Worm (Caenorhabditis elegans): ENCODE data around the gene F57F4.2.

DNA sequence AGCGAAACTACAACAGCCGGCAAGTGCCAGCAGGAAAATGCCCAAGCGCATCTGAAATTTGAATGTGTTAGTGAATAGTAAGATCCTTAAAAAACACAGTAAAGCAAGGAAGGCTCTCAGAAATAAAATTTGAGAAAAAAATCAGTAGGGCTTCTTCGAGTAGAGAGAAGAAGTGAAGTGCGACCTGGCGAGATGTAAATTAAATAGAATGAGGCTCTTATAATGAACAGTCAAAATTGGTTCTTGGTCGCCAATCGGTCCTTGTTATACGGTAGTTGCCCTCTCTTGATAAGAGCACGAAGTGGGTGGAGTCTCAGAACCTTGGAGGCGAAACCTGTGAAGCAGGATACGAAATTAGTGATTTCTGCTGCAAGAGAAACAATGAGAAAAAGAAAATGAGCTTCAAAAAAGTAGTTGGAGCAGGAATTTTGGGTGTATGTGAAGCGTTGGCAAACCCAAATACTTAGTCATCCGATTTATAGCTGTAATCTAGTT, 19.2 kb upstream of the F57F4.2 start, which contains the start of gene bcf-1:
- TF ChIP-seq unc-62 (GFP tag; optimal IDR thresholded peaks at IDR 0.05) = no peak
- TF ChIP-seq nhr-11 (tag; optimal IDR thresholded peaks at IDR 0.05) = no peak
- no peak for TF ChIP-seq nhr-77 (tag; optimal IDR thresholded peaks at IDR 0.05)
- no peak for TF ChIP-seq ceh-16 (tag; optimal IDR thresholded peaks at IDR 0.05)
- no peak for TF ChIP-seq egl-27 (tag; optimal IDR thresholded peaks at IDR 0.05)
- TF ChIP-seq ZK546.5 (tag; optimal IDR thresholded peaks at IDR 0.05) = no peak
- TF ChIP-seq daf-12 (tag; optimal IDR thresholded peaks at IDR 0.05) = no peak
- TF ChIP-seq nhr-25 (tag; optimal IDR thresholded peaks at IDR 0.05) = no peak
- TF ChIP-seq nfya-1 (tag; optimal IDR thresholded peaks at IDR 0.05; ENCODE audit: insufficient read depth) = peak; percentile 21
- no peak for TF ChIP-seq zag-1 (tag; optimal IDR thresholded peaks at IDR 0.05)
- no peak for TF ChIP-seq ceh-9 (tag; optimal IDR thresholded peaks at IDR 0.05)
- no peak for TF ChIP-seq aly-2 (tag; optimal IDR thresholded peaks at IDR 0.05)

Data from whole organism, L3 larva.